Fruit fly (Drosophila melanogaster) whole organism, embryonic: ENCODE results near the gene CG10353.

Source experiments
- Atf-2 ChIP-seq: fragments of 200-800 bp; sonication (Bioruptor generic); optimal IDR thresholded peaks from 2 replicates; lab custom pipeline; 2016; ENCODE audit warnings: missing biosample characterization, missing genetic modification characterization
- CG10462 ChIP-seq: fragments of 200-800 bp; sonication (Bioruptor generic); optimal IDR thresholded peaks from 2 replicates; lab custom pipeline; 2016; ENCODE audit warnings: missing biosample characterization, missing genetic modification characterization
- CG10979 ChIP-seq: fragments of 200-800 bp; sonication (Bioruptor generic); optimal IDR thresholded peaks from 2 replicates; lab custom pipeline; 2018; ENCODE audit warnings: missing biosample characterization, mild to moderate bottlenecking, missing genetic modification characterization, moderate library complexity
- CG1233 ChIP-seq: fragments of 200-800 bp; sonication (Bioruptor generic); optimal IDR thresholded peaks from 4 replicates; lab custom pipeline; 2018; ENCODE audit warnings: missing biosample characterization, mild to moderate bottlenecking, missing genetic modification characterization
- CG13424 ChIP-seq: fragments of 200-800 bp; sonication (Bioruptor generic); optimal IDR thresholded peaks from 2 replicates; lab custom pipeline; 2019; ENCODE audit warnings: missing biosample characterization, mild to moderate bottlenecking, missing genetic modification characterization, moderate library complexity
- CG15696 ChIP-seq: fragments of 200-800 bp; sonication (Bioruptor generic); optimal IDR thresholded peaks from 2 replicates; lab custom pipeline; 2019; ENCODE audit warnings: missing biosample characterization, mild to moderate bottlenecking, missing genetic modification characterization, moderate library complexity
- CG1602 ChIP-seq: fragments of 200-800 bp; sonication (Bioruptor generic); optimal IDR thresholded peaks from 3 replicates; lab custom pipeline; 2016; ENCODE audit warnings: missing biosample characterization, missing genetic modification characterization
- CG17385 ChIP-seq: fragments of 200-800 bp; sonication (Bioruptor generic); optimal IDR thresholded peaks from 3 replicates; lab custom pipeline; 2018; ENCODE audit warnings: missing biosample characterization, mild to moderate bottlenecking, missing genetic modification characterization
- CG17612 ChIP-seq: fragments of 200-800 bp; sonication (Bioruptor generic); IDR thresholded peaks from 2 replicates; pipeline ENCODE4 v1.3.6; 2022; ENCODE audit warnings: missing biosample characterization, missing genetic modification characterization
- CG18476 ChIP-seq: fragments of 200-800 bp; sonication (Bioruptor generic); optimal IDR thresholded peaks from 2 replicates; lab custom pipeline; 2016; ENCODE audit warnings: missing biosample characterization, mild to moderate bottlenecking, missing genetic modification characterization
- CG34376 ChIP-seq: fragments of 200-800 bp; sonication (Bioruptor generic); optimal IDR thresholded peaks from 2 replicates; lab custom pipeline; 2018; ENCODE audit warnings: missing biosample characterization, mild to moderate bottlenecking, missing genetic modification characterization
- CG5245 ChIP-seq: fragments of 200-800 bp; sonication (Bioruptor generic); optimal IDR thresholded peaks from 3 replicates; lab custom pipeline; 2016; ENCODE audit warnings: missing biosample characterization, missing genetic modification characterization
- CG6254 ChIP-seq: fragments of 200-800 bp; sonication (Bioruptor generic); optimal IDR thresholded peaks from 3 replicates; lab custom pipeline; 2017; ENCODE audit warnings: mild to moderate bottlenecking, missing biosample characterization, missing genetic modification reagents, missing genetic modification characterization
- CG6854 ChIP-seq: fragments of 200-800 bp; sonication (Bioruptor generic); optimal IDR thresholded peaks from 3 replicates; lab custom pipeline; 2017; ENCODE audit warnings: missing biosample characterization, mild to moderate bottlenecking, missing genetic modification characterization
- CG7271 ChIP-seq: fragments of 200-800 bp; sonication (Bioruptor generic); optimal IDR thresholded peaks from 2 replicates; lab custom pipeline; 2018; ENCODE audit warnings: missing biosample characterization, mild to moderate bottlenecking, missing genetic modification characterization, moderate library complexity
- CG8089 ChIP-seq: fragments of 200-800 bp; sonication (Bioruptor generic); optimal IDR thresholded peaks from 3 replicates; lab custom pipeline; 2016; ENCODE audit warnings: missing biosample characterization, missing genetic modification characterization
- CG8478 ChIP-seq: fragments of >200 bp; optimal IDR thresholded peaks from 2 replicates; lab custom pipeline; 2018
- CG9609 ChIP-seq: fragments of 200-800 bp; sonication (Bioruptor generic); optimal IDR thresholded peaks from 3 replicates; lab custom pipeline; 2016; ENCODE audit warnings: missing biosample characterization, missing genetic modification characterization
- Camta ChIP-seq: fragments of 200-800 bp; sonication (Bioruptor generic); optimal IDR thresholded peaks from 2 replicates; lab custom pipeline; 2016; ENCODE audit warnings: missing biosample characterization, missing genetic modification characterization
- Ets97D ChIP-seq: fragments of 200-800 bp; sonication (Bioruptor generic); optimal IDR thresholded peaks from 3 replicates; lab custom pipeline; 2016; ENCODE audit warnings: missing biosample characterization, missing genetic modification characterization
- GATAe ChIP-seq: fragments of 200-800 bp; sonication (Bioruptor generic); conservative IDR thresholded peaks from 2 replicates; pipeline ENCODE4 v1.3.6; 2022; ENCODE audit warnings: missing biosample characterization, missing genetic modification characterization
- MESR4 ChIP-seq: fragments of 200-800 bp; sonication (Bioruptor generic); optimal IDR thresholded peaks from 2 replicates; lab custom pipeline; 2018; ENCODE audit warnings: missing biosample characterization, mild to moderate bottlenecking, missing genetic modification characterization, moderate library complexity
- Mrtf ChIP-seq: fragments of 200-800 bp; sonication (Bioruptor generic); IDR thresholded peaks from 3 replicates; pipeline ENCODE4 v1.3.6; 2022; ENCODE audit warnings: missing biosample characterization, missing genetic modification characterization
- Ravus ChIP-seq: fragments of 200-800 bp; sonication (Bioruptor generic); IDR thresholded peaks from 2 replicates; pipeline ENCODE4 v1.3.6; 2022; ENCODE audit warnings: missing biosample characterization, missing genetic modification characterization
- bigmax ChIP-seq: fragments of 200-800 bp; sonication (Bioruptor generic); optimal IDR thresholded peaks from 2 replicates; lab custom pipeline; 2018; ENCODE audit warnings: missing biosample characterization, mild to moderate bottlenecking, missing genetic modification characterization
- cad ChIP-seq: fragments of >200 bp; optimal IDR thresholded peaks from 2 replicates; lab custom pipeline; 2017; ENCODE audit warnings: missing biosample characterization, missing genetic modification characterization
- chm ChIP-seq: fragments of 200-800 bp; sonication (Bioruptor generic); IDR thresholded peaks from 2 replicates; pipeline ENCODE4 v1.3.6; 2022; ENCODE audit warnings: missing biosample characterization, missing genetic modification characterization
- chn ChIP-seq: fragments of 200-800 bp; sonication (Bioruptor generic); optimal IDR thresholded peaks from 2 replicates; lab custom pipeline; 2016; ENCODE audit warnings: missing biosample characterization, missing genetic modification characterization
- dmrt11E ChIP-seq: fragments of 200-800 bp; sonication (Bioruptor generic); optimal IDR thresholded peaks from 3 replicates; lab custom pipeline; 2018; ENCODE audit warnings: missing biosample characterization, mild to moderate bottlenecking, missing genetic modification characterization, moderate library complexity
- gcm ChIP-seq: fragments of 200-800 bp; sonication (Bioruptor generic); optimal IDR thresholded peaks from 2 replicates; lab custom pipeline; 2019; ENCODE audit warnings: missing biosample characterization, mild to moderate bottlenecking, missing genetic modification characterization, moderate library complexity
- jigr1 ChIP-seq: fragments of 200-800 bp; sonication (Bioruptor generic); IDR thresholded peaks from 3 replicates; pipeline ENCODE4 v1.3.6; 2022; ENCODE audit warnings: missing biosample characterization, missing genetic modification characterization
- jumu ChIP-seq: fragments of 200-800 bp; sonication (Bioruptor generic); optimal IDR thresholded peaks from 3 replicates; lab custom pipeline; 2016; ENCODE audit warnings: missing biosample characterization, missing genetic modification characterization
- lov ChIP-seq, 2 experiments: fragments of 200-800 bp in 1 of 2; fragments of >200 bp in 1 of 2; sonication (Bioruptor generic) in 1 of 2; IDR thresholded peaks in 1 of 2; optimal IDR thresholded peaks in 1 of 2; 2 replicates in 1 of 2; 3 replicates in 1 of 2; pipeline versions ENCODE4 v1.3.6 to Lab custom; 2017 to 2022; ENCODE audit warnings: missing biosample characterization in 1 of 2, missing genetic modification characterization in 1 of 2
- oc ChIP-seq: fragments of 200-800 bp; sonication (Bioruptor generic); optimal IDR thresholded peaks from 2 replicates; lab custom pipeline; 2018; ENCODE audit warnings: missing biosample characterization, mild to moderate bottlenecking, missing genetic modification characterization, moderate library complexity
- pho ChIP-seq: fragments of 200-800 bp; sonication (Bioruptor generic); optimal IDR thresholded peaks from 2 replicates; lab custom pipeline; 2016; ENCODE audit warnings: missing biosample characterization, missing genetic modification characterization
- pzg ChIP-seq: fragments of 200-800 bp; sonication (Bioruptor generic); optimal IDR thresholded peaks from 3 replicates; lab custom pipeline; 2018; ENCODE audit warnings: missing biosample characterization, mild to moderate bottlenecking, missing genetic modification characterization, moderate library complexity
- repo ChIP-seq: fragments of 200-800 bp; sonication (Bioruptor generic); optimal IDR thresholded peaks from 2 replicates; lab custom pipeline; 2016; ENCODE audit warnings: missing biosample characterization, missing genetic modification characterization
- sd ChIP-seq: fragments of 200-800 bp; sonication (Bioruptor generic); optimal IDR thresholded peaks from 3 replicates; lab custom pipeline; 2018; ENCODE audit warnings: missing biosample characterization, mild to moderate bottlenecking, missing genetic modification characterization, moderate library complexity
- sqz ChIP-seq: fragments of 200-800 bp; sonication (Bioruptor generic); optimal IDR thresholded peaks from 3 replicates; lab custom pipeline; 2018; ENCODE audit warnings: missing biosample characterization, mild to moderate bottlenecking, missing genetic modification characterization
- sr ChIP-seq: fragments of 200-800 bp; sonication (Bioruptor generic); IDR thresholded peaks from 3 replicates; pipeline ENCODE4 v1.3.6; 2022; ENCODE audit warnings: missing biosample characterization, missing genetic modification characterization
- tap ChIP-seq: fragments of 200-800 bp; optimal IDR thresholded peaks from 3 replicates; lab custom pipeline; 2019; ENCODE audit warnings: missing biosample characterization, mild to moderate bottlenecking, missing genetic modification characterization, moderate library complexity
- twi ChIP-seq: fragments of 200-800 bp; optimal IDR thresholded peaks from 2 replicates; lab custom pipeline; 2019; ENCODE audit warnings: missing biosample characterization, mild to moderate bottlenecking, missing genetic modification characterization, moderate library complexity

Gene CG10353

DNA sequence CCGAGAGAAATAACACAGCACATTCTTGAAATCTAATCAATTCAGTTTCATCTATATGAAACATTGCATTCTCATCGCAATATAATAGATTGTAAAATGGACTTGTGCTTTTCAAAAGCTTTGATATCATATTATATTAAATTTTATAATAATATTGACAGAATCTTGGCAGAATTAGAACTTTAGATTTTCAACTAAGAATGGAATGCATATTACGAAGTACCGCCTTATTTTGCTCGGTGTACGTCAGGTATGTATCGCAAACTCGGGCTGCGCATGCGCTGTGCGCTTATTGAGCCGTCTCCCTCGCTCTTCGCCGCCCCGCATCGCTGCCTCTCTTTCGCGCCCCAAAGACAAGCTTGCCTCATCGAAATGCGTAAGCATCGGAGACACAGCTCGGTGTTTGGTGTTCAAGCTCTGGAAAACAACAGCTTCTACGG is 28.2 kb upstream of the CG10353 start (continued):
- TF ChIP-seq oc (tag; lab: Kevin White, UChicago) (peak; percentile 89), GATAe (GFP tag; lab: Robert Waterston, UW) (peak; percentile 47), CG6254 (GFP tag; lab: Kevin White, UChicago) (peak; percentile 85), CG5245 (GFP tag; lab: Kevin White, UChicago) (peak; percentile 11), CG17385 (GFP tag; lab: Kevin White, UChicago) (peak; percentile 86), CG1233 (peak; percentile 89), pzg (no peak), repo (GFP tag; lab: Kevin White, UChicago) (no peak), CG7271 (peak; percentile 81), CG10462 (peak; percentile 57), CG13424 (tag; lab: Kevin White, UChicago) (peak; percentile 95), Atf-2 (GFP tag; lab: Kevin White, UChicago) (no peak), lov (optimal IDR thresholded peaks at IDR 0.05; lab: Kevin White, UChicago) (no peak), lov (GFP tag; IDR thresholded peaks at IDR 0.05; lab: Robert Waterston, UW) (peak; percentile 59; the same call in 1 of the 3 replicates), CG9609 (GFP tag; lab: Kevin White, UChicago) (no peak), Camta (GFP tag; lab: Kevin White, UChicago) (no peak), CG18476 (GFP tag; lab: Kevin White, UChicago) (peak; percentile 54), tap (tag; lab: Kevin White, UChicago) (peak; percentile 91), sqz (GFP tag; lab: Kevin White, UChicago) (peak; percentile 84), Ravus (GFP tag; lab: Robert Waterston, UW) (peak; percentile 34; the same call in 1 of the 2 replicates), CG8478 (no peak), MESR4 (peak; percentile 8), CG15696 (tag; lab: Kevin White, UChicago) (peak; percentile 93), jigr1 (peak; percentile 76; the same call in 2 of the 3 replicates), chm (GFP tag; lab: Robert Waterston, UW) (no peak), CG34376 (GFP tag; lab: Kevin White, UChicago) (peak; percentile 81), Mrtf (GFP tag; lab: Robert Waterston, UW) (peak; percentile 78; the same call in 2 of the 3 replicates), CG17612 (GFP tag; lab: Robert Waterston, UW) (peak; percentile 44; the same call in 1 of the 2 replicates), CG6854 (GFP tag; lab: Kevin White, UChicago) (peak; percentile 84), gcm (peak; percentile 92), jumu (GFP tag; lab: Kevin White, UChicago) (no peak), Ets97D (GFP tag; lab: Kevin White, UChicago) (no peak), bigmax (GFP tag; lab: Kevin White, UChicago) (no peak), CG1602 (GFP tag; lab: Kevin White, UChicago) (peak; percentile 79), CG8089 (GFP tag; lab: Kevin White, UChicago) (no peak), chn (GFP tag; lab: Kevin White, UChicago) (peak; percentile 1), sd (peak; percentile 99), dmrt11E (tag; lab: Kevin White, UChicago) (peak; percentile 96), sr (GFP tag; lab: Robert Waterston, UW) (peak; percentile 7; the same call in 1 of the 3 replicates), pho (GFP tag; lab: Kevin White, UChicago) (no peak), CG10979 (tag; lab: Kevin White, UChicago) (peak; percentile 95), twi (tag; lab: Kevin White, UChicago) (peak; percentile 83), cad (GFP tag; lab: Kevin White, UChicago) (no peak)
- TF ChIP-seq, all 482 proteins: peak for 354
